Fruit fly (Drosophila melanogaster): ENCODE data around the gene bcn92.

- TF ChIP-seq CG4318 (GFP tag; optimal IDR thresholded peaks at IDR 0.05), result no peak
- TF ChIP-seq CG6163 (GFP tag; IDR thresholded peaks at IDR 0.05), result no peak
These were observed 12.9 kb upstream of the bcn92 start, which contains the start of the genes Cyp4d1 and CG3630 for dm6 chrX:2162130-2162907.

All from whole organism, prepupa.